Fruit fly (Drosophila melanogaster): Measurements from ENCODE around the gene Top1.
A peak's percentile ranks its signal among the peaks of the same experiment; 100 is the strongest.

Top1 gene

DNA sequence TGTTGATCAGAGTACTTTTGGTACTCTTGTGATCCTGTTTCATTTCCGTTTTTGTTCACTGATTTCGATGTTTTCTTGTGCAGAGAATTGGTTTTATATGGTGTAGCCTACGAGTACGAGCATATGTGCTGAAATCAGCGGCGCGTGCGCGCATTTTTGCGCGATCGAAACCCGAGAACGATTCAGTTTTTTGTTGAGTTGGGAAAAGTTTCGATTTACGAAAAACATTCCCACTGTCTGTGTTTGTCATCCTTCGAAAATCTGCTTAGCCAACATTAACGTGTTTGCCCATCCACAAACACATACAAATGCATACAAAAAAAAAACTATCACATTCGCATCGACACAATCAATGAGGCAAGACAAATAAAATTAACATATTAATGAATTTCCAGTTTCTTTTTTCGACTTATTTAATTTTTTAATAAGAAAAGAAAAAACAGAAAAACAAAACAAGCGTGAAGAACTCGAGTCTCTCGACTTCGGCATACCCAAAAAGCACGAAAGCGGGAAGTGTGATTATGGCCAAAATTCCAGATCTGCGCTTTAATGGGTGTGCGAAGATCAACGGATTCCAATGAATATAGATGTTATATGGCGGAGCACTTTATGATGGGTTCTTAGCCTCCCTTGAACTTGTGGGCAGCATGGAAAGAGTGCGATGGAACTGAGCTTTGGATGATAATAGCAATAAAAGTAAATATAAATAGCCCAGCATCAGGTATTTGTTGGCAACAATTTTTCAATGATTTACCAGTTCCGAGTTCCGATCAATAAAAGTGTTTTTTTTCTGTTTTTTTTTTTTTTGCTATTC is 19.1 kb upstream of the Top1 start (continued):
- TF ChIP-seq CG32772 (GFP tag; IDR thresholded peaks at IDR 0.05), result no peak
- TF ChIP-seq CG18011 (GFP tag; optimal IDR thresholded peaks at IDR 0.05), result no peak
- TF ChIP-seq p53 (GFP tag; optimal IDR thresholded peaks at IDR 0.05), result no peak
- TF ChIP-seq CG2120 (GFP tag; optimal IDR thresholded peaks at IDR 0.05), result peak; percentile 1
- TF ChIP-seq ase (GFP tag; IDR thresholded peaks at IDR 0.05), result no peak
- no peak for TF ChIP-seq sens-2 (GFP tag; IDR thresholded peaks at IDR 0.05)
- TF ChIP-seq onecut (GFP tag; IDR thresholded peaks at IDR 0.05), result 0 out of 2 replicates have a peak, but pooled peaks have one; percentile 6
- peak; percentile 2 for TF ChIP-seq mam (GFP tag; optimal IDR thresholded peaks at IDR 0.05)
- TF ChIP-seq CG10321 (GFP tag; IDR thresholded peaks at IDR 0.05), result no peak
- TF ChIP-seq Ptx1 (GFP tag; IDR thresholded peaks at IDR 0.05), result no peak
- TF ChIP-seq ERR (GFP tag; optimal IDR thresholded peaks at IDR 0.05), result no peak
- no peak for TF ChIP-seq pan (optimal IDR thresholded peaks at IDR 0.05)
- TF ChIP-seq pan (GFP tag; optimal IDR thresholded peaks at IDR 0.05 in 1 of 2, IDR thresholded peaks at IDR 0.05 in 1 of 2), result no peak
- no peak for TF ChIP-seq vvl (GFP tag; IDR thresholded peaks at IDR 0.05)
- TF ChIP-seq Sry-β (GFP tag; optimal IDR thresholded peaks at IDR 0.05), result no peak
- no peak for TF ChIP-seq stc (GFP tag; IDR thresholded peaks at IDR 0.05)

DNA sequence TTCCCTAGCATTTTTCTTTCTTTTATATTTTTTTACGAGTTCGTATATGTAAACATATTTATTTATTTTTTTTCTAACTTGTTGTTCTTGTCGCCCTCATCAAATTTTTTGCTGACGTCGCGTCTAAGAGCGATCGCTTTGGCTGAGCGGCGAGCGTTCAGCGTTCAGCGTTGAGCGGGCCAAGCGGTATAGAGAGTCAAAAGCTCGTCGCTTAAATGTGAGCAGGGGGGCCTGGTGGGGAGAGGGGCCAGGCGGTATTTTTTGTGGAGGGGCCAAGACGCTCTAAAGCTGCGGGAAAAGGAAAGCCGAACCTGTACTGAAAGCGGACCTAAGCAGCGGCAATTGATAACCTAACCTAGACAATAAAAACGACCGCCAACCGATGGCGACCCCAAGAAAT is 18.1 kb upstream of the Top1 start:
- no peak for TF ChIP-seq Jarid2 (GFP tag; optimal IDR thresholded peaks at IDR 0.05)
- TF ChIP-seq p53 (GFP tag; optimal IDR thresholded peaks at IDR 0.05), result no peak
- TF ChIP-seq CG7745 (tag; optimal IDR thresholded peaks at IDR 0.05), result no peak
- TF ChIP-seq CG10543 (GFP tag; optimal IDR thresholded peaks at IDR 0.05), result peak; percentile 10
- no peak for TF ChIP-seq CG2116 (GFP tag; optimal IDR thresholded peaks at IDR 0.05)
- 0 out of 3 replicates have a peak, but pooled peaks have one; percentile 31 for TF ChIP-seq Dbx (GFP tag; IDR thresholded peaks at IDR 0.05)
- TF ChIP-seq CG4424 (GFP tag; optimal IDR thresholded peaks at IDR 0.05), result no peak
- no peak for TF ChIP-seq jigr1 (GFP tag; IDR thresholded peaks at IDR 0.05)
- 0 out of 2 replicates have a peak, but pooled peaks have one; percentile 33 for TF ChIP-seq CG42726 (GFP tag; IDR thresholded peaks at IDR 0.05; ENCODE audit: partially characterized antibody)
- no peak for TF ChIP-seq so (GFP tag; IDR thresholded peaks at IDR 0.05)
- no peak for TF ChIP-seq CG9727 (GFP tag; optimal IDR thresholded peaks at IDR 0.05)
- no peak for TF ChIP-seq CG2199 (GFP tag; IDR thresholded peaks at IDR 0.05)
- TF ChIP-seq pros (GFP tag; optimal IDR thresholded peaks at IDR 0.05), result no peak
- no peak for TF ChIP-seq pb (GFP tag; optimal IDR thresholded peaks at IDR 0.05)
- no peak for TF ChIP-seq stwl (tag; optimal IDR thresholded peaks at IDR 0.05)
- TF ChIP-seq HLHmδ (GFP tag; optimal IDR thresholded peaks at IDR 0.05), result no peak
- TF ChIP-seq NfI (GFP tag; optimal IDR thresholded peaks at IDR 0.05), result no peak
- TF ChIP-seq ems (GFP tag; optimal IDR thresholded peaks at IDR 0.05), result no peak
- peak; percentile 66; the same call in 1 of the 4 replicates for TF ChIP-seq chinmo (GFP tag; IDR thresholded peaks at IDR 0.05; ENCODE audit: partially characterized antibody)
- TF ChIP-seq CG9215 (GFP tag; IDR thresholded peaks at IDR 0.05), result no peak
- no peak for TF ChIP-seq CG10209 (GFP tag; optimal IDR thresholded peaks at IDR 0.05)
- no peak for TF ChIP-seq CG10654 (GFP tag; optimal IDR thresholded peaks at IDR 0.05)
- no peak for TF ChIP-seq CrebB (tag; optimal IDR thresholded peaks at IDR 0.05)
- TF ChIP-seq Gsc (GFP tag; IDR thresholded peaks at IDR 0.05), result no peak
- peak; percentile 93 for TF ChIP-seq crol (GFP tag; IDR thresholded peaks at IDR 0.05)
- TF ChIP-seq gt (GFP tag; IDR thresholded peaks at IDR 0.05), result no peak
- no peak for TF ChIP-seq nerfin-2 (GFP tag; IDR thresholded peaks at IDR 0.05; ENCODE audit: partially characterized antibody)
- TF ChIP-seq Med (GFP tag), result peak; percentile 61
- no peak for TF ChIP-seq Mrtf (GFP tag; IDR thresholded peaks at IDR 0.05)
- no peak for TF ChIP-seq kni (GFP tag; optimal IDR thresholded peaks at IDR 0.05)
- TF ChIP-seq dimm (GFP tag; IDR thresholded peaks at IDR 0.05), result no peak
- TF ChIP-seq Hey (tag; optimal IDR thresholded peaks at IDR 0.05), result no peak
- no peak for TF ChIP-seq HHEX (GFP tag; optimal IDR thresholded peaks at IDR 0.05)
- TF ChIP-seq Adf1 (GFP tag; IDR thresholded peaks at IDR 0.05), result peak; percentile 56; the same call in 1 of the 2 replicates
- TF ChIP-seq CG18476 (GFP tag; optimal IDR thresholded peaks at IDR 0.05), result no peak
